Worm (Caenorhabditis elegans) whole organism, L2 larva: ENCODE results near the gene F17C11.11.

Experiments used
- dmd-4 ChIP-seq: sonication (generic microtip); optimal IDR thresholded peaks from 2 replicates; lab custom pipeline; 2017; ENCODE audit warnings: missing biosample characterization, missing genetic modification characterization
- lin-13 ChIP-seq: fragments of 150-350 bp; optimal IDR thresholded peaks from 2 replicates; lab custom pipeline; 2014; ENCODE audit warnings: missing biosample characterization, missing genetic modification reagents, missing genetic modification characterization
- skn-1 ChIP-seq: sonication (generic microtip); optimal IDR thresholded peaks from 2 replicates; lab custom pipeline; 2017; ENCODE audit warnings: missing biosample characterization, missing genetic modification characterization
- sma-3 ChIP-seq: sonication (generic microtip); optimal IDR thresholded peaks from 2 replicates; lab custom pipeline; 2016; ENCODE audit warnings: missing genetic modification reagents, missing genetic modification characterization, missing compliant biosample characterization
- unc-62 ChIP-seq: fragments of 150-350 bp; optimal IDR thresholded peaks from 2 replicates; lab custom pipeline; 2014; ENCODE audit warnings: missing biosample characterization, missing genetic modification reagents, missing genetic modification characterization

DNA sequence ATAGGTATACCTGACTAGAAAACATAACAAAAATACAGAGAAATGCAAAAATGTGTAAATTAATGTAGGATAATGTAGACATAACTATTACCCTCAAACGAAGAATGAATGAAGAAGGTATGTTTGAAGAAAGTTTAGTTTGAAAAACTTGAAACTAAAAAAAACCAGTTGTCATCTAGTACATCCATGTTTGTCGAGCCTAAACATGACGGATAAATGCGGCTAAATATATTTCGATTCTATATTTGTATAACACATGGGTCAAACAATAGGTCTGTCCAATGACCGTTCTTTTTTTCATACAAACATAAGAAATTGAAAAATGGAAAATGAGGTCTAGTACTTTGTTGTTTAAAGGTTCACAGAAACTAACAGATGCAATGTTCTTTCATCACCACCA is 31.5 kb upstream of the F17C11.11 start, which contains the start of gene F17C11.22:
- TF ChIP-seq lin-13 (GFP tag; lab: Kevin White, UChicago), result no peak
- TF ChIP-seq unc-62, result no peak
- no peak for TF ChIP-seq skn-1 (tag; lab: Kevin White, UChicago)
- TF ChIP-seq dmd-4 (tag; lab: Kevin White, UChicago), result no peak
- TF ChIP-seq sma-3 (GFP tag; lab: Kevin White, UChicago), result no peak
